Worm (Caenorhabditis elegans): ENCODE data around the gene taap-1.

Gene taap-1

ce11 chrII:8441519-8441918 lies 42.2 kb downstream of the taap-1 start (continued):
- peak; percentile 65 for TF ChIP-seq attf-5 (GFP tag; optimal IDR thresholded peaks at IDR 0.05)
- peak; percentile 32 to 36 for TF ChIP-seq let-607 (tag; optimal IDR thresholded peaks at IDR 0.05)
- peak; percentile 69; the same call in 1 of the 2 replicates for TF ChIP-seq attf-6 (GFP tag; IDR thresholded peaks at IDR 0.05)
- peak; percentile 90 for TF ChIP-seq F10E7.11 (tag; optimal IDR thresholded peaks at IDR 0.05)
- peak; percentile 74 for TF ChIP-seq nhr-179 (tag; optimal IDR thresholded peaks at IDR 0.05)
- TF ChIP-seq pha-4 (tag; optimal IDR thresholded peaks at IDR 0.05) = no peak
- TF ChIP-seq mcd-1 (GFP tag; IDR thresholded peaks at IDR 0.05) = peak; percentile 53; the same call in 1 of the 2 replicates
- TF ChIP-seq hrde-1 (tag; optimal IDR thresholded peaks at IDR 0.05; ENCODE audit: borderline replicate concordance) = peak; percentile 89
- TF ChIP-seq madf-6 (GFP tag; IDR thresholded peaks at IDR 0.05) = peak; percentile 73
- peak; percentile 52 for TF ChIP-seq snpc-1.1 (tag; optimal IDR thresholded peaks at IDR 0.05; ENCODE audit: insufficient read depth)
- peak; percentile 98 for TF ChIP-seq lin-26 (GFP tag; IDR thresholded peaks at IDR 0.05)
- peak; percentile 66 for TF ChIP-seq ZK185.1 (tag; optimal IDR thresholded peaks at IDR 0.05; ENCODE audit: poor library complexity, severe bottlenecking)
- TF ChIP-seq zfh-2 (GFP tag; conservative IDR thresholded peaks at IDR 0.05) = no peak
- no peak for TF ChIP-seq B0336.3 (GFP tag; IDR thresholded peaks at IDR 0.05)
- peak; percentile 88 for TF ChIP-seq snpc-1.3 (tag; optimal IDR thresholded peaks at IDR 0.05; ENCODE audit: insufficient read depth)
- TF ChIP-seq lsy-27 (tag; optimal IDR thresholded peaks at IDR 0.05; ENCODE audit: borderline replicate concordance, insufficient read depth) = no peak
- peak; percentile 26 for TF ChIP-seq unc-130 (GFP tag; optimal IDR thresholded peaks at IDR 0.05)
- peak; percentile 94 for TF ChIP-seq tbp1 (GFP tag; optimal IDR thresholded peaks at IDR 0.05)
- peak; percentile 61 for TF ChIP-seq chd-7 (tag; optimal IDR thresholded peaks at IDR 0.05)
- peak; percentile 86; the same call in 1 of the 2 replicates for TF ChIP-seq ztf-25 (GFP tag; IDR thresholded peaks at IDR 0.05)
- TF ChIP-seq atf-7 (tag; optimal IDR thresholded peaks at IDR 0.05) = peak; percentile 61
- no peak for TF ChIP-seq xnd-1 (tag; optimal IDR thresholded peaks at IDR 0.05)
- peak; percentile 86 for TF ChIP-seq ekl-4 (GFP tag; IDR thresholded peaks at IDR 0.05)
- peak; percentile 84 for TF ChIP-seq repo-1 (tag; optimal IDR thresholded peaks at IDR 0.05)
- peak; percentile 73 for TF ChIP-seq hmg-1.2 (GFP tag; IDR thresholded peaks at IDR 0.05)
- no peak for TF ChIP-seq him-1 (tag; optimal IDR thresholded peaks at IDR 0.05)
- TF ChIP-seq hlh-12 (tag; optimal IDR thresholded peaks at IDR 0.05) = peak; percentile 55
- TF ChIP-seq lin-54 (GFP tag; optimal IDR thresholded peaks at IDR 0.05) = peak; percentile 66
- TF ChIP-seq cebp-1 (GFP tag; IDR thresholded peaks at IDR 0.05) = no peak
- TF ChIP-seq cebp-1 (tag; optimal IDR thresholded peaks at IDR 0.05) = no peak
- TF ChIP-seq ccch-3 (GFP tag; optimal IDR thresholded peaks at IDR 0.05) = no peak
- TF ChIP-seq bed-2 (GFP tag; IDR thresholded peaks at IDR 0.05) = no peak
- TF ChIP-seq egrh-3 (GFP tag; IDR thresholded peaks at IDR 0.05) = no peak
- peak; percentile 23; the same call in 1 of the 2 replicates for TF ChIP-seq F39B2.1 (GFP tag; IDR thresholded peaks at IDR 0.05)
- peak; percentile 97 for TF ChIP-seq die-1 (tag; optimal IDR thresholded peaks at IDR 0.05)
- no peak for TF ChIP-seq hlh-26 (GFP tag; conservative IDR thresholded peaks at IDR 0.05)
- TF ChIP-seq F57C9.4 (tag; optimal IDR thresholded peaks at IDR 0.05) = peak; percentile 75
- peak; percentile 43 for TF ChIP-seq zim-3 (tag; optimal IDR thresholded peaks at IDR 0.05)

ce11 chrII:8440792-8441191 lies 42.9 kb downstream of the taap-1 start:
- no peak for TF ChIP-seq nhr-80 (tag; optimal IDR thresholded peaks at IDR 0.05)
- no peak for TF ChIP-seq mxl-1 (tag; optimal IDR thresholded peaks at IDR 0.05)
- TF ChIP-seq athp-1 (tag; optimal IDR thresholded peaks at IDR 0.05) = no peak
- no peak for TF ChIP-seq madf-6 (GFP tag; IDR thresholded peaks at IDR 0.05)
- TF ChIP-seq mes-4 (tag; optimal IDR thresholded peaks at IDR 0.05) = no peak
- TF ChIP-seq snpc-4 (GFP tag; optimal IDR thresholded peaks at IDR 0.05) = no peak
- no peak for TF ChIP-seq snpc-4 (tag; optimal IDR thresholded peaks at IDR 0.05)
- TF ChIP-seq egrh-3 (GFP tag; IDR thresholded peaks at IDR 0.05) = no peak
- no peak for TF ChIP-seq lin-54 (GFP tag; optimal IDR thresholded peaks at IDR 0.05)
- peak; percentile 6 for TF ChIP-seq somi-1 (GFP tag; optimal IDR thresholded peaks at IDR 0.05)
- TF ChIP-seq T07F8.4 (tag; optimal IDR thresholded peaks at IDR 0.05) = no peak
- TF ChIP-seq nhr-120 (GFP tag; IDR thresholded peaks at IDR 0.05) = no peak
- no peak for TF ChIP-seq lsl-1 (GFP tag; optimal IDR thresholded peaks at IDR 0.05)
- TF ChIP-seq hmg-1.2 (GFP tag; IDR thresholded peaks at IDR 0.05) = no peak
- TF ChIP-seq B0336.3 (GFP tag; IDR thresholded peaks at IDR 0.05) = no peak
- TF ChIP-seq lir-1 (GFP tag; conservative IDR thresholded peaks at IDR 0.05) = no peak
